Fruit fly (Drosophila melanogaster): ENCODE measurements around the gene Hecw.

Gene Hecw

dm6 chrX:9598106-9598505, 10.6 kb upstream of the Hecw start:
- no peak for TF ChIP-seq CG5204 (GFP tag; optimal IDR thresholded peaks at IDR 0.05)
- TF ChIP-seq cic (GFP tag; optimal IDR thresholded peaks at IDR 0.05): no peak
- no peak for TF ChIP-seq ovo (GFP tag; optimal IDR thresholded peaks at IDR 0.05)
- TF ChIP-seq CG1620 (GFP tag; optimal IDR thresholded peaks at IDR 0.05): no peak
- no peak for TF ChIP-seq CG7101 (tag; optimal IDR thresholded peaks at IDR 0.05)
- TF ChIP-seq CG12768 (GFP tag; optimal IDR thresholded peaks at IDR 0.05): no peak
- TF ChIP-seq CG33017 (tag; optimal IDR thresholded peaks at IDR 0.05): no peak
- no peak for TF ChIP-seq cnc (optimal IDR thresholded peaks at IDR 0.05)
- no peak for TF ChIP-seq pad (GFP tag; optimal IDR thresholded peaks at IDR 0.05)
- no peak for TF ChIP-seq CG11617 (GFP tag; optimal IDR thresholded peaks at IDR 0.05)
- TF ChIP-seq bab1 (GFP tag; optimal IDR thresholded peaks at IDR 0.05): no peak
- no peak for TF ChIP-seq Crg-1 (GFP tag; optimal IDR thresholded peaks at IDR 0.05)
- no peak for TF ChIP-seq Clk (GFP tag; optimal IDR thresholded peaks at IDR 0.05)
- TF ChIP-seq toe (GFP tag; optimal IDR thresholded peaks at IDR 0.05): no peak
- no peak for TF ChIP-seq CG14711 (tag; optimal IDR thresholded peaks at IDR 0.05)
- TF ChIP-seq tj (GFP tag; optimal IDR thresholded peaks at IDR 0.05): no peak
- no peak for TF ChIP-seq CG7045 (GFP tag; optimal IDR thresholded peaks at IDR 0.05)

dm6 chrX:9599158-9600082, 9.3 kb upstream of the Hecw start:
- TF ChIP-seq CG7101 (tag; optimal IDR thresholded peaks at IDR 0.05) (no peak), CG1620 (GFP tag; optimal IDR thresholded peaks at IDR 0.05) (no peak), Mnt (GFP tag; optimal IDR thresholded peaks at IDR 0.05) (peak; percentile 44), tj (GFP tag; optimal IDR thresholded peaks at IDR 0.05) (no peak), bab1 (GFP tag; optimal IDR thresholded peaks at IDR 0.05) (no peak), Clk (GFP tag; optimal IDR thresholded peaks at IDR 0.05) (no peak), pad (GFP tag; optimal IDR thresholded peaks at IDR 0.05) (no peak), toe (GFP tag; optimal IDR thresholded peaks at IDR 0.05) (no peak), cic (GFP tag; optimal IDR thresholded peaks at IDR 0.05) (no peak), CG33017 (tag; optimal IDR thresholded peaks at IDR 0.05) (no peak), ovo (GFP tag; optimal IDR thresholded peaks at IDR 0.05) (peak; percentile 96), CG14711 (tag; optimal IDR thresholded peaks at IDR 0.05) (no peak)

DNA sequence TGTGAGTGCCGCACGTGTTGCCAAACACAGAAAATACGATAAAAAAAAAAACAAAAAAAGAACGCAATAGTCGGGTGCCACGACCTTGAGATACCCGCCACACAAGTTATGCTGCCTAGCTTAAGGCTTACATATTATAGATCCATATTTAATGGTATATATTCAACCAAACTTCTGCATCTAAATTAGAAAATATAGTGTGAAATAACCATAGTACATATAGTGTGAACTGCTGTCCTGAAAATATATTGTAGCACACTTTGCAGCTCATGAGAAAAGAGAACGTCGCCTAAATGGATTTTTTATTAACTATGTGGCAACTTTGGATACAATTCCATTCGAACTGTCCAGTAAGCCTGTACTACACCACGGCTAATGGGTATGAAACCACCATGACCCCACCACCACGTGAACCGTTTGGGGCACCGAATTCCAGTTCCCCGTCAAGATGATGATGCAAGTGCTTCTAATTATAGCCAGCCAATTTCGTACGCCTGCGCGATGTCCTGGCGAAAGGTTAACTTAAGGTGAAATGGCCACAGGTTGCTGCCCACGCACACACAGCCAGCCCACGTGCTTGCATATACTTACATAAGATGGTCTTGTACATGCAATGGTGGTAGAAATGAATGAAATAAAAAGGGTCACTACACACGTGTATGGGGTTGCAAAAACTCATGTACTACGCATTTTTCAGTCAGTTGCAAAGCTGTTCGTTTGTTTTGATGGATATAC, 8.5 kb upstream of the Hecw start:
- peak; percentile 80 for TF ChIP-seq Mnt (GFP tag; optimal IDR thresholded peaks at IDR 0.05)
- TF ChIP-seq pad (GFP tag; optimal IDR thresholded peaks at IDR 0.05): no peak
- TF ChIP-seq toe (GFP tag; optimal IDR thresholded peaks at IDR 0.05): peak; percentile 22
- no peak for TF ChIP-seq cic (GFP tag; optimal IDR thresholded peaks at IDR 0.05)
- TF ChIP-seq CG14711 (tag; optimal IDR thresholded peaks at IDR 0.05): peak; percentile 49
- TF ChIP-seq Hr96 (GFP tag; optimal IDR thresholded peaks at IDR 0.05): no peak
- no peak for TF ChIP-seq bab1 (GFP tag; optimal IDR thresholded peaks at IDR 0.05)
- TF ChIP-seq CG12768 (GFP tag; optimal IDR thresholded peaks at IDR 0.05): peak; percentile 8
- TF ChIP-seq CG11617 (GFP tag; optimal IDR thresholded peaks at IDR 0.05): peak; percentile 47
- no peak for TF ChIP-seq cnc (optimal IDR thresholded peaks at IDR 0.05)
- TF ChIP-seq CG7101 (tag; optimal IDR thresholded peaks at IDR 0.05): peak; percentile 39
- no peak for TF ChIP-seq Crg-1 (GFP tag; optimal IDR thresholded peaks at IDR 0.05)
- no peak for TF ChIP-seq kay (GFP tag; ENCODE audit: borderline replicate concordance)
- peak; percentile 27 for TF ChIP-seq tj (GFP tag; optimal IDR thresholded peaks at IDR 0.05)
- peak; percentile 31 for TF ChIP-seq CG33017 (tag; optimal IDR thresholded peaks at IDR 0.05)
- no peak for TF ChIP-seq CG5204 (GFP tag; optimal IDR thresholded peaks at IDR 0.05)
- no peak for TF ChIP-seq Clk (GFP tag; optimal IDR thresholded peaks at IDR 0.05)
- TF ChIP-seq CG7045 (GFP tag; optimal IDR thresholded peaks at IDR 0.05): peak; percentile 61
- no peak for TF ChIP-seq CG1620 (GFP tag; optimal IDR thresholded peaks at IDR 0.05)

dm6 chrX:9600818-9601732, 7.7 kb upstream of the Hecw start, which contains the start of gene Gga:
TSS of gene Gga (plus strand) at chrX:9601030.
- TF ChIP-seq Clk (GFP tag; optimal IDR thresholded peaks at IDR 0.05): no peak
- TF ChIP-seq pad (GFP tag; optimal IDR thresholded peaks at IDR 0.05): peak; percentile 62
- TF ChIP-seq Crg-1 (GFP tag; optimal IDR thresholded peaks at IDR 0.05): peak; percentile 1
- TF ChIP-seq ovo (GFP tag; optimal IDR thresholded peaks at IDR 0.05): peak; percentile 92
- TF ChIP-seq CG1620 (GFP tag; optimal IDR thresholded peaks at IDR 0.05): peak; percentile 21
- peak; percentile 42 for TF ChIP-seq bab1 (GFP tag; optimal IDR thresholded peaks at IDR 0.05)
- peak; percentile 7 for TF ChIP-seq Mnt (GFP tag; optimal IDR thresholded peaks at IDR 0.05)
- peak; percentile 19 for TF ChIP-seq CG7101 (tag; optimal IDR thresholded peaks at IDR 0.05)
- TF ChIP-seq CG33017 (tag; optimal IDR thresholded peaks at IDR 0.05): no peak
- TF ChIP-seq CG11617 (GFP tag; optimal IDR thresholded peaks at IDR 0.05): peak; percentile 4

dm6 chrX:9605783-9606182, 3.0 kb upstream of the Hecw start, which contains the start of gene Lst8:
TSS of gene Lst8 (minus strand) at chrX:9605969.
- TF ChIP-seq Mnt (GFP tag; optimal IDR thresholded peaks at IDR 0.05) (peak; percentile 26), CG7101 (tag; optimal IDR thresholded peaks at IDR 0.05) (peak; percentile 9), bab1 (GFP tag; optimal IDR thresholded peaks at IDR 0.05) (peak; percentile 52), CG1620 (GFP tag; optimal IDR thresholded peaks at IDR 0.05) (peak; percentile 29), pad (GFP tag; optimal IDR thresholded peaks at IDR 0.05) (peak; percentile 8), toe (GFP tag; optimal IDR thresholded peaks at IDR 0.05) (no peak), CG14711 (tag; optimal IDR thresholded peaks at IDR 0.05) (peak; percentile 39), CG5204 (GFP tag; optimal IDR thresholded peaks at IDR 0.05) (no peak)
